Worm (Caenorhabditis elegans): ENCODE measurements around the gene ints-11.

DNA sequence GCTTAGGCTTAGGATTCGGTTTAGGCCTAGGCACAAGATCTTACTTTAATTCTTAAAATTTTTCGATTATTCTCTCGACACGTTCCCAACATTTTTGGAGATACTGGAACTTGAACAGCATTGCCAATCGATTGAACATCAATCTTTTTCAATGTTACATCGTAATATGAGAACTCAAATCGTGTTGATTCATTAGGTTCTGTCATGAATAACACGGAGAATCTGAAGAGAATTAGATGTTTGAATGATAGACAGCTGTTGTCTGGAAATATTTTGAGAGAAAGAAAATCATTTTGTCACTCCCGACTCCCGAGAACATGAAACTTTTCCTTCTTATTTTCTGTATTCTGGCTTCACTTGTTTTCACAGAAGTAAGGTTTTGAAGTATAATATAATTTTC lies 26.0 kb upstream of the ints-11 start, which contains the start of gene T05C12.15:
- TF ChIP-seq nhr-12 (tag; optimal IDR thresholded peaks at IDR 0.05) = no peak
- TF ChIP-seq dpl-1 (GFP tag; optimal IDR thresholded peaks at IDR 0.05) = no peak

Measured in whole organism, L1 larva.